Worm (Caenorhabditis elegans) whole organism, L4 larva: ENCODE results near the gene unc-80.
A peak's percentile ranks its signal among the peaks of the same experiment; 100 is the strongest.

ENCODE experiments used
- Y5F2A.4 ChIP-seq: fragments of 200-800 bp; sonication (Bioruptor generic); optimal IDR thresholded peaks from 2 replicates; lab custom pipeline; 2018; ENCODE audit warnings: mild to moderate bottlenecking, missing genetic modification characterization, missing compliant biosample characterization
- ceh-28 ChIP-seq: fragments of 150-350 bp; optimal IDR thresholded peaks from 2 replicates; lab custom pipeline; 2014; ENCODE audit warnings: missing biosample characterization, missing genetic modification reagents, missing genetic modification characterization
- lin-38 ChIP-seq: fragments of 200-800 bp; sonication (Bioruptor generic); IDR thresholded peaks from 2 replicates; pipeline ENCODE4 v1.3.6; 2022; ENCODE audit warnings: missing genetic modification reagents, missing genetic modification characterization, missing compliant biosample characterization
- lsy-2 ChIP-seq, 2 experiments: fragments of 150-350 bp in 1 of 2; sonication (generic microtip) in 1 of 2; optimal IDR thresholded peaks; 2 replicates each; lab custom pipeline; 2014 to 2017; ENCODE audit warnings: missing biosample characterization in 2 of 2, missing genetic modification characterization in 2 of 2
- nhr-11 ChIP-seq: fragments of 150-350 bp; optimal IDR thresholded peaks from 2 replicates; lab custom pipeline; 2014; ENCODE audit warnings: missing biosample characterization, missing genetic modification characterization
- nhr-237 ChIP-seq: sonication (generic microtip); optimal IDR thresholded peaks from 2 replicates; lab custom pipeline; 2017; ENCODE audit warnings: missing biosample characterization, missing genetic modification characterization
- nhr-76 ChIP-seq: fragments of 150-350 bp; optimal IDR thresholded peaks from 2 replicates; lab custom pipeline; 2014; ENCODE audit warnings: missing biosample characterization, missing genetic modification characterization
- unc-130 ChIP-seq: sonication (generic microtip); optimal IDR thresholded peaks from 2 replicates; lab custom pipeline; 2016; ENCODE audit warnings: missing genetic modification reagents, missing genetic modification characterization, missing compliant biosample characterization

- TF ChIP-seq ceh-28 (tag; lab: Kevin White, UChicago) (no peak), unc-130 (GFP tag; lab: Kevin White, UChicago) (no peak), Y5F2A.4 (no peak), nhr-76 (tag; lab: Kevin White, UChicago) (no peak), nhr-11 (tag; lab: Kevin White, UChicago) (no peak), lsy-2 (tag; optimal IDR thresholded peaks at IDR 0.05; lab: Kevin White, UChicago) (peak in 1 of 2 experiments; percentile 27), lin-38 (GFP tag; lab: Robert Waterston, UW) (no peak), nhr-237 (tag; lab: Kevin White, UChicago) (no peak)
Measured at ce11 chrV:20866406-20866805, 13.0 kb upstream of the unc-80 start.
